Worm (Caenorhabditis elegans) whole organism, mixed stage, embryonic: ENCODE data around the gene C33F10.12.

Experiments used
- M03D4.4 ChIP-seq: sonication (generic microtip); optimal IDR thresholded peaks from 2 replicates; lab custom pipeline; 2017; ENCODE audit warnings: mild to moderate bottlenecking, missing genetic modification characterization, missing compliant biosample characterization
- bed-3 ChIP-seq: fragments of 200-800 bp; sonication (Bioruptor generic); optimal IDR thresholded peaks from 3 replicates; lab custom pipeline; 2018; ENCODE audit warnings: mild to moderate bottlenecking, missing genetic modification characterization, moderate library complexity, missing compliant biosample characterization
- blmp-1 ChIP-seq: fragments of 150-350 bp; optimal IDR thresholded peaks from 2 replicates; lab custom pipeline; 2014; ENCODE audit warnings: missing biosample characterization, missing genetic modification characterization
- ceh-39 ChIP-seq: fragments of 150-350 bp; optimal IDR thresholded peaks from 2 replicates; lab custom pipeline; 2014; ENCODE audit warnings: missing biosample characterization, missing genetic modification characterization
- ceh-83 ChIP-seq: fragments of 200-800 bp; sonication (Bioruptor generic); optimal IDR thresholded peaks from 2 replicates; lab custom pipeline; 2018; ENCODE audit warnings: mild to moderate bottlenecking, missing genetic modification characterization, missing compliant biosample characterization
- ces-1 ChIP-seq: fragments of 150-350 bp; optimal IDR thresholded peaks from 2 replicates; lab custom pipeline; 2014; ENCODE audit warnings: missing biosample characterization, missing genetic modification reagents, missing genetic modification characterization
- cnd-1 ChIP-seq: fragments of 200-800 bp; sonication (Bioruptor generic); optimal IDR thresholded peaks from 2 replicates; lab custom pipeline; 2018; ENCODE audit warnings: mild to moderate bottlenecking, missing genetic modification characterization, missing compliant biosample characterization
- drap-1 ChIP-seq: fragments of 200-800 bp; sonication (Bioruptor generic); optimal IDR thresholded peaks from 3 replicates; lab custom pipeline; 2018; ENCODE audit warnings: mild to moderate bottlenecking, missing genetic modification characterization, missing compliant biosample characterization
- elt-1 ChIP-seq: sonication (generic microtip); optimal IDR thresholded peaks from 2 replicates; lab custom pipeline; 2017; ENCODE audit warnings: missing genetic modification characterization, mild to moderate bottlenecking, missing compliant biosample characterization, antibody characterized with exemption, moderate library complexity, borderline replicate concordance; ENCODE audit not compliant: insufficient read depth
- elt-3 ChIP-seq: fragments of 150-350 bp; optimal IDR thresholded peaks from 2 replicates; lab custom pipeline; 2014; ENCODE audit warnings: missing biosample characterization, missing genetic modification characterization
- flh-1 ChIP-seq: fragments of 200-800 bp; sonication (Bioruptor generic); optimal IDR thresholded peaks from 2 replicates; lab custom pipeline; 2018; ENCODE audit warnings: mild to moderate bottlenecking, missing genetic modification characterization, moderate library complexity, missing compliant biosample characterization
- ham-2 ChIP-seq: fragments of 200-800 bp; sonication (Bioruptor generic); optimal IDR thresholded peaks from 2 replicates; lab custom pipeline; 2018; ENCODE audit warnings: mild to moderate bottlenecking, missing genetic modification characterization, missing compliant biosample characterization
- hlh-1 ChIP-seq: fragments of 150-350 bp; optimal IDR thresholded peaks from 2 replicates; lab custom pipeline; 2014; ENCODE audit warnings: missing biosample characterization, missing genetic modification reagents, missing genetic modification characterization
- lin-13 ChIP-seq: fragments of 150-350 bp; optimal IDR thresholded peaks from 2 replicates; lab custom pipeline; 2014; ENCODE audit warnings: missing biosample characterization, missing genetic modification characterization
- mab-5 ChIP-seq: fragments of 150-350 bp; optimal IDR thresholded peaks from 2 replicates; lab custom pipeline; 2014; ENCODE audit warnings: missing biosample characterization, missing genetic modification characterization
- mep-1 ChIP-seq: fragments of 150-350 bp; optimal IDR thresholded peaks from 2 replicates; lab custom pipeline; 2017; ENCODE audit warnings: missing biosample characterization, missing genetic modification reagents, missing genetic modification characterization, inconsistent platforms
- mls-2 ChIP-seq: sonication (generic microtip); optimal IDR thresholded peaks from 2 replicates; lab custom pipeline; 2016; ENCODE audit warnings: mild to moderate bottlenecking, missing genetic modification characterization, moderate library complexity, missing compliant biosample characterization
- nhr-12 ChIP-seq: fragments of 150-350 bp; optimal IDR thresholded peaks from 2 replicates; lab custom pipeline; 2014; ENCODE audit warnings: missing biosample characterization, missing genetic modification characterization
- nhr-2 ChIP-seq: fragments of 150-350 bp; optimal IDR thresholded peaks from 2 replicates; lab custom pipeline; 2014; ENCODE audit warnings: missing biosample characterization, missing genetic modification characterization
- nhr-237 ChIP-seq: fragments of 150-350 bp; optimal IDR thresholded peaks from 2 replicates; lab custom pipeline; 2014; ENCODE audit warnings: missing biosample characterization, missing genetic modification characterization
- nhr-28 ChIP-seq: fragments of 150-350 bp; optimal IDR thresholded peaks from 2 replicates; lab custom pipeline; 2014; ENCODE audit warnings: missing biosample characterization, missing genetic modification characterization
- nhr-76 ChIP-seq: sonication (generic microtip); optimal IDR thresholded peaks from 2 replicates; lab custom pipeline; 2017; ENCODE audit warnings: missing biosample characterization, missing genetic modification characterization
- pha-4 ChIP-seq: fragments of 150-350 bp; optimal IDR thresholded peaks from 2 replicates; lab custom pipeline; 2018; ENCODE audit warnings: missing biosample characterization, missing genetic modification reagents, missing genetic modification characterization
- tbx-8 ChIP-seq: fragments of 200-800 bp; sonication (Bioruptor generic); optimal IDR thresholded peaks from 2 replicates; lab custom pipeline; 2018; ENCODE audit warnings: mild to moderate bottlenecking, missing genetic modification characterization, moderate library complexity, missing compliant biosample characterization
- unc-120 ChIP-seq: sonication (generic microtip); optimal IDR thresholded peaks from 2 replicates; lab custom pipeline; 2017; ENCODE audit warnings: missing genetic modification characterization, missing compliant biosample characterization; ENCODE audit not compliant: poor library complexity, severe bottlenecking
- unc-39 ChIP-seq: fragments of 150-350 bp; optimal IDR thresholded peaks from 2 replicates; lab custom pipeline; 2014; ENCODE audit warnings: missing biosample characterization, missing genetic modification characterization
- unc-62 ChIP-seq: fragments of 150-350 bp; optimal IDR thresholded peaks from 2 replicates; lab custom pipeline; 2014; ENCODE audit warnings: missing biosample characterization, missing genetic modification reagents, missing genetic modification characterization
- zip-8 ChIP-seq: fragments of 150-350 bp; optimal IDR thresholded peaks from 2 replicates; lab custom pipeline; 2014; ENCODE audit warnings: missing biosample characterization, missing genetic modification characterization
- ztf-11 ChIP-seq: fragments of 150-350 bp; optimal IDR thresholded peaks from 2 replicates; lab custom pipeline; 2014; ENCODE audit warnings: missing biosample characterization, missing genetic modification characterization

The C33F10.12 gene

ce11 chrII:4837659-4838058 lies at the start of gene C33F10.12:
Gene C33F10.12 (minus strand): TSS chrII:4837759.
- TF ChIP-seq mep-1 (tag; lab: Kevin White, UChicago) (no peak), pha-4 (tag; lab: Kevin White, UChicago) (no peak), nhr-28 (tag; lab: Kevin White, UChicago) (no peak), mls-2 (tag; lab: Kevin White, UChicago) (no peak), tbx-8 (GFP tag; lab: Kevin White, UChicago) (no peak), flh-1 (GFP tag; lab: Kevin White, UChicago) (no peak), unc-39 (tag; lab: Kevin White, UChicago) (no peak), unc-62 (GFP tag; lab: Kevin White, UChicago) (no peak), lin-13 (tag; lab: Kevin White, UChicago) (no peak), bed-3 (GFP tag; lab: Kevin White, UChicago) (no peak), nhr-237 (tag; lab: Kevin White, UChicago) (no peak), elt-1 (tag; lab: Kevin White, UChicago) (no peak), nhr-2 (no peak), mab-5 (no peak), ham-2 (GFP tag; lab: Kevin White, UChicago) (no peak)
- TF ChIP-seq, all 35 proteins: peak for 0

- TF ChIP-seq ztf-11 (tag; lab: Kevin White, UChicago) (no peak), zip-8 (no peak), unc-62 (GFP tag; lab: Kevin White, UChicago) (no peak), nhr-237 (tag; lab: Kevin White, UChicago) (no peak), mab-5 (no peak), elt-3 (tag; lab: Kevin White, UChicago) (no peak), cnd-1 (tag; lab: Kevin White, UChicago) (no peak), M03D4.4 (no peak), unc-120 (tag; lab: Kevin White, UChicago) (no peak), nhr-76 (tag; lab: Kevin White, UChicago) (no peak), elt-1 (tag; lab: Kevin White, UChicago) (no peak), drap-1 (GFP tag; lab: Kevin White, UChicago) (no peak), flh-1 (GFP tag; lab: Kevin White, UChicago) (no peak), mls-2 (tag; lab: Kevin White, UChicago) (no peak), ces-1 (GFP tag; lab: Kevin White, UChicago) (no peak)
Measured at ce11 chrII:4885976-4886375, 48.4 kb upstream of the C33F10.12 start, which contains the start of gene R05F9.7. Gene R05F9.7 (plus strand): TSS chrII:4886276.

ce11 chrII:4884403-4884802 lies 46.8 kb upstream of the C33F10.12 start:
- TF ChIP-seq blmp-1 (tag; lab: Kevin White, UChicago), result no peak
- TF ChIP-seq nhr-76 (tag; lab: Kevin White, UChicago), result no peak
- no peak for TF ChIP-seq ces-1 (GFP tag; lab: Kevin White, UChicago)
- TF ChIP-seq lin-13 (tag; lab: Kevin White, UChicago), result no peak
- TF ChIP-seq nhr-28 (tag; lab: Kevin White, UChicago), result no peak
- TF ChIP-seq ceh-83 (GFP tag; lab: Kevin White, UChicago), result no peak
- TF ChIP-seq ham-2 (GFP tag; lab: Kevin White, UChicago), result no peak
- TF ChIP-seq cnd-1 (tag; lab: Kevin White, UChicago), result no peak
- no peak for TF ChIP-seq ceh-39
- no peak for TF ChIP-seq mls-2 (tag; lab: Kevin White, UChicago)
- no peak for TF ChIP-seq M03D4.4
- no peak for TF ChIP-seq zip-8
- no peak for TF ChIP-seq unc-120 (tag; lab: Kevin White, UChicago)
- TF ChIP-seq nhr-12, result no peak
- TF ChIP-seq hlh-1 (tag; lab: Kevin White, UChicago), result no peak
- TF ChIP-seq, all 35 proteins: peak for 0

DNA sequence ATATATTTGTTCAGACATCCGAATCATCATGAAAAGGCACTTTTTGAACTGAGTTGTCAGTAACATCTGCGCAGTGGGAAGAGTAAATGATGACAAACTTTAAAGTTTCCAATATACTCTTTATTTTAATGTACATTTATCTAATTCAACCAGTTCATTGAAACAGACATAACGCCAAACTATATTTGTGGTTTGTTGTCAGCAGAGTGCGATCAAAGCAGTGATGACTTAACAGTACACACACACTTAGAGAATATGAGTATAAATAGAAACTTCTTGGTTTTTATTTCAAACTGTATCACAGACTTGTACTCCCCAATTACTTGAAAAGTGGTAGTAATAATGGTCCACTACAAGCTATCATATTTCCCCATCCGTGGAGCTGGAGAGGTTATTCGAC lies 45.9 kb upstream of the C33F10.12 start, which contains the start of gene gst-8:
Gene gst-8 (plus strand): TSS at position 301 of the 400 bp plus-strand sequence.
- TF ChIP-seq zip-8 (no peak), nhr-237 (tag; lab: Kevin White, UChicago) (no peak), ceh-83 (GFP tag; lab: Kevin White, UChicago) (no peak), ham-2 (GFP tag; lab: Kevin White, UChicago) (no peak), mls-2 (tag; lab: Kevin White, UChicago) (no peak), nhr-76 (tag; lab: Kevin White, UChicago) (no peak), elt-1 (tag; lab: Kevin White, UChicago) (no peak), ces-1 (GFP tag; lab: Kevin White, UChicago) (no peak), drap-1 (GFP tag; lab: Kevin White, UChicago) (no peak), nhr-2 (no peak), tbx-8 (GFP tag; lab: Kevin White, UChicago) (no peak), blmp-1 (tag; lab: Kevin White, UChicago) (no peak)
